Fruit fly (Drosophila melanogaster): ENCODE results near the gene CG15357.

The CG15357 gene

dm6 chr2L:1981726-1982367 lies 36.3 kb upstream of the CG15357 start, which contains the start of gene CG7289 (continued):
- TF ChIP-seq CG15514 (GFP tag; optimal IDR thresholded peaks at IDR 0.05) (peak; percentile 29), MTF-1 (GFP tag; optimal IDR thresholded peaks at IDR 0.05; ENCODE audit: borderline replicate concordance) (no peak), seq (GFP tag; IDR thresholded peaks at IDR 0.05) (no peak), CG14710 (tag; optimal IDR thresholded peaks at IDR 0.05) (no peak), CG13287 (GFP tag; IDR thresholded peaks at IDR 0.05; ENCODE audit: partially characterized antibody) (peak; percentile 78), sd (tag; optimal IDR thresholded peaks at IDR 0.05) (no peak), CG2129 (GFP tag; IDR thresholded peaks at IDR 0.05; ENCODE audit: partially characterized antibody) (no peak), fd3F (GFP tag; optimal IDR thresholded peaks at IDR 0.05) (no peak), gem (tag; optimal IDR thresholded peaks at IDR 0.05) (no peak), Opbp (GFP tag; IDR thresholded peaks at IDR 0.05; ENCODE audit: partially characterized antibody) (peak; percentile 71; the same call in 2 of the 3 replicates), CG10209 (GFP tag; optimal IDR thresholded peaks at IDR 0.05) (no peak), ab (GFP tag; optimal IDR thresholded peaks at IDR 0.05) (no peak), Dek (tag; optimal IDR thresholded peaks at IDR 0.05) (no peak), croc (GFP tag; conservative IDR thresholded peaks at IDR 0.05) (no peak), btn (GFP tag; optimal IDR thresholded peaks at IDR 0.05) (no peak), CG9215 (GFP tag; IDR thresholded peaks at IDR 0.05) (no peak), CG3726 (GFP tag; IDR thresholded peaks at IDR 0.05) (no peak), exex (tag; optimal IDR thresholded peaks at IDR 0.05) (no peak), vvl (GFP tag; IDR thresholded peaks at IDR 0.05) (no peak), row (GFP tag; IDR thresholded peaks at IDR 0.05) (peak; percentile 70), sug (tag; optimal IDR thresholded peaks at IDR 0.05) (peak; percentile 17), pan (optimal IDR thresholded peaks at IDR 0.05) (peak in 1 of 2 experiments; percentile 28), pan (GFP tag; optimal IDR thresholded peaks at IDR 0.05 in 1 of 2, IDR thresholded peaks at IDR 0.05 in 1 of 2) (peak in 1 of 2 experiments; percentile 34), lab (GFP tag; optimal IDR thresholded peaks at IDR 0.05) (no peak), CoRest (tag; optimal IDR thresholded peaks at IDR 0.05) (peak; percentile 15), inv (GFP tag; IDR thresholded peaks at IDR 0.05; ENCODE audit: partially characterized antibody) (peak; percentile 19; the same call in 1 of the 2 replicates), CG12155 (GFP tag; optimal IDR thresholded peaks at IDR 0.05) (peak; percentile 5), Camta (GFP tag; optimal IDR thresholded peaks at IDR 0.05) (no peak), gro (GFP tag; optimal IDR thresholded peaks at IDR 0.05) (peak; percentile 10), CG3995 (GFP tag; optimal IDR thresholded peaks at IDR 0.05) (no peak), H2.0 (GFP tag; IDR thresholded peaks at IDR 0.05) (no peak), CG7372 (GFP tag; IDR thresholded peaks at IDR 0.05) (no peak), CG12236 (GFP tag; optimal IDR thresholded peaks at IDR 0.05) (no peak), ATbp (GFP tag; optimal IDR thresholded peaks at IDR 0.05) (no peak), CG2202 (tag; optimal IDR thresholded peaks at IDR 0.05) (no peak), D19B (GFP tag; optimal IDR thresholded peaks at IDR 0.05) (peak; percentile 99), Dp (GFP tag; optimal IDR thresholded peaks at IDR 0.05) (peak; percentile 28), Max (GFP tag; optimal IDR thresholded peaks at IDR 0.05) (no peak), CG11723 (GFP tag; optimal IDR thresholded peaks at IDR 0.05) (no peak), hbn (GFP tag; IDR thresholded peaks at IDR 0.05; ENCODE audit: partially characterized antibody) (peak; percentile 38; the same call in 1 of the 2 replicates), CG9876 (GFP tag; optimal IDR thresholded peaks at IDR 0.05) (no peak), CG6791 (GFP tag; IDR thresholded peaks at IDR 0.05; ENCODE audit: partially characterized antibody) (peak; percentile 81), CG6813 (GFP tag; optimal IDR thresholded peaks at IDR 0.05) (no peak), Dref (GFP tag; IDR thresholded peaks at IDR 0.05) (peak; percentile 75), Sry-δ (GFP tag; optimal IDR thresholded peaks at IDR 0.05) (peak; percentile 85), odd (GFP tag; optimal IDR thresholded peaks at IDR 0.05) (no peak), E2f1 (GFP tag; IDR thresholded peaks at IDR 0.05) (no peak), Ets97D (GFP tag; optimal IDR thresholded peaks at IDR 0.05) (peak; percentile 14), CG7963 (GFP tag; IDR thresholded peaks at IDR 0.05; ENCODE audit: partially characterized antibody) (peak; percentile 52; the same call in 1 of the 3 replicates)
